Fruit fly (Drosophila melanogaster) whole organism, wandering third instar larva: Measurements from ENCODE around the gene Cisd2.

Source experiments
- Abd-B ChIP-seq: fragments of >200 bp; optimal IDR thresholded peaks from 2 replicates; lab custom pipeline; 2017; ENCODE audit warnings: missing biosample characterization, missing genetic modification characterization
- CG32264 ChIP-seq: fragments of 200-800 bp; sonication (Bioruptor generic); optimal IDR thresholded peaks from 2 replicates; lab custom pipeline; 2016; ENCODE audit warnings: missing biosample characterization, missing genetic modification characterization
- CG9705 ChIP-seq: fragments of 200-800 bp; sonication (Bioruptor generic); optimal IDR thresholded peaks from 2 replicates; lab custom pipeline; 2018; ENCODE audit warnings: missing biosample characterization, mild to moderate bottlenecking, missing genetic modification characterization
- CrebA ChIP-seq: fragments of 200-800 bp; sonication (Bioruptor generic); optimal IDR thresholded peaks from 2 replicates; lab custom pipeline; 2016; ENCODE audit warnings: missing biosample characterization, mild to moderate bottlenecking, missing genetic modification characterization, borderline replicate concordance
- Dfd ChIP-seq: fragments of >200 bp; optimal IDR thresholded peaks from 2 replicates; lab custom pipeline; 2017; ENCODE audit warnings: missing biosample characterization, missing genetic modification characterization
- Dif ChIP-seq: fragments of 200-275, 200-300 bp; sonication (Bioruptor generic); optimal IDR thresholded peaks from 2 replicates; lab custom pipeline; 2018; ENCODE audit warnings: missing biosample characterization, missing genetic modification characterization; ENCODE audit not compliant: partially characterized antibody
- GATAd ChIP-seq: sonication (Bioruptor generic); optimal IDR thresholded peaks from 2 replicates; lab custom pipeline; 2016; ENCODE audit warnings: missing biosample characterization, missing genetic modification characterization
- HLH106 ChIP-seq: fragments of 200-800 bp; optimal IDR thresholded peaks from 3 replicates; lab custom pipeline; 2019; ENCODE audit warnings: missing biosample characterization, mild to moderate bottlenecking, missing genetic modification characterization, moderate library complexity
- Hnf4 ChIP-seq: fragments of 200-800 bp; sonication (Bioruptor generic); optimal IDR thresholded peaks from 2 replicates; lab custom pipeline; 2016; ENCODE audit warnings: missing biosample characterization, mild to moderate bottlenecking, missing genetic modification characterization
- Hr78 ChIP-seq: fragments of >200 bp; optimal IDR thresholded peaks from 2 replicates; lab custom pipeline; 2017; ENCODE audit warnings: missing biosample characterization, missing genetic modification characterization
- Hr83 ChIP-seq: fragments of 200-300 bp; sonication (Bioruptor generic); optimal IDR thresholded peaks from 2 replicates; lab custom pipeline; 2016; ENCODE audit warnings: missing biosample characterization, mild to moderate bottlenecking, missing genetic modification characterization, moderate library complexity; ENCODE audit not compliant: poor library complexity, severe bottlenecking
- Jra ChIP-seq: sonication (Bioruptor generic); optimal IDR thresholded peaks from 2 replicates; lab custom pipeline; 2016; ENCODE audit warnings: missing biosample characterization, missing genetic modification characterization
- Mio ChIP-seq: sonication (Bioruptor generic); optimal IDR thresholded peaks from 2 replicates; lab custom pipeline; 2016; ENCODE audit warnings: missing biosample characterization, missing genetic modification characterization
- Myc ChIP-seq: fragments of >200 bp; optimal IDR thresholded peaks from 2 replicates; lab custom pipeline; 2017
- N ChIP-seq: fragments of >200 bp; optimal IDR thresholded peaks from 2 replicates; lab custom pipeline; 2018; ENCODE audit warnings: missing biosample characterization, missing external identifiers, missing genetic modification characterization
- OdsH ChIP-seq: fragments of 200-800 bp; sonication (Bioruptor generic); optimal IDR thresholded peaks from 2 replicates; lab custom pipeline; 2016; ENCODE audit warnings: missing biosample characterization, mild to moderate bottlenecking, missing genetic modification characterization
- Rel ChIP-seq, 2 experiments: fragments of 200-800 bp; sonication (Bioruptor generic) in 1 of 2; optimal IDR thresholded peaks; 2 replicates in 1 of 2; 3 replicates in 1 of 2; lab custom pipeline; 2016 to 2019; ENCODE audit warnings: mild to moderate bottlenecking in 2 of 2, missing biosample characterization in 2 of 2, missing genetic modification characterization in 2 of 2, moderate library complexity in 1 of 2
- Sp1 ChIP-seq: fragments of 200-800 bp; sonication (Bioruptor generic); optimal IDR thresholded peaks from 3 replicates; lab custom pipeline; 2019; ENCODE audit warnings: missing biosample characterization, mild to moderate bottlenecking, missing genetic modification characterization, moderate library complexity
- Vsx2 ChIP-seq: fragments of 200-300, 225-300 bp; sonication (Bioruptor generic); optimal IDR thresholded peaks from 2 replicates; lab custom pipeline; 2018; ENCODE audit warnings: missing biosample characterization, missing genetic modification characterization; ENCODE audit not compliant: partially characterized antibody
- br ChIP-seq: fragments of 200-800 bp; sonication (Bioruptor generic); optimal IDR thresholded peaks from 2 replicates; lab custom pipeline; 2016; ENCODE audit warnings: missing biosample characterization, missing genetic modification characterization
- brk ChIP-seq: fragments of 200-800 bp; sonication (Bioruptor generic); optimal IDR thresholded peaks from 2 replicates; lab custom pipeline; 2016; ENCODE audit warnings: missing biosample characterization, mild to moderate bottlenecking, missing genetic modification characterization
- dl ChIP-seq, 2 experiments: fragments of 175-275, 200-275 bp in 1 of 2; fragments of 200-275 bp in 1 of 2; sonication (Bioruptor generic); optimal IDR thresholded peaks; lab custom pipeline; 2018; ENCODE audit warnings: mild to moderate bottlenecking in 2 of 2, missing biosample characterization in 2 of 2, missing genetic modification characterization in 2 of 2, moderate library complexity in 2 of 2; ENCODE audit not compliant: partially characterized antibody in 2 of 2, insufficient read depth in 1 of 2
- dmrt93B ChIP-seq: fragments of 200-800 bp; sonication (Bioruptor generic); optimal IDR thresholded peaks from 2 replicates; lab custom pipeline; 2018; ENCODE audit warnings: missing biosample characterization, mild to moderate bottlenecking, missing genetic modification characterization
- dsf ChIP-seq: sonication (Bioruptor generic); optimal IDR thresholded peaks from 2 replicates; lab custom pipeline; 2016; ENCODE audit warnings: missing biosample characterization, missing genetic modification characterization, borderline replicate concordance
- ey ChIP-seq: fragments of 200-800 bp; sonication (Bioruptor generic); optimal IDR thresholded peaks from 2 replicates; lab custom pipeline; 2016; ENCODE audit warnings: missing biosample characterization, missing genetic modification characterization
- foxo ChIP-seq, 2 experiments: fragments of 200-800 bp; sonication (Bioruptor generic); optimal IDR thresholded peaks; 2 replicates in 1 of 2; 3 replicates in 1 of 2; lab custom pipeline; 2016 to 2017; ENCODE audit warnings: missing biosample characterization in 2 of 2, missing genetic modification characterization in 2 of 2
- fru ChIP-seq: fragments of 200-800 bp; sonication (Bioruptor generic); optimal IDR thresholded peaks from 3 replicates; lab custom pipeline; 2016; ENCODE audit warnings: missing biosample characterization, mild to moderate bottlenecking, missing genetic modification characterization
- h ChIP-seq: fragments of 200-800 bp; sonication (Bioruptor generic); optimal IDR thresholded peaks from 3 replicates; lab custom pipeline; 2016; ENCODE audit warnings: missing biosample characterization, mild to moderate bottlenecking, missing genetic modification characterization
- jim ChIP-seq: fragments of 175-275, 200-325 bp; sonication (Bioruptor generic); optimal IDR thresholded peaks from 2 replicates; lab custom pipeline; 2016; ENCODE audit warnings: missing biosample characterization, mild to moderate bottlenecking, missing genetic modification characterization
- lola ChIP-seq: fragments of >200 bp; optimal IDR thresholded peaks from 2 replicates; lab custom pipeline; 2017; ENCODE audit warnings: missing biosample characterization, missing genetic modification characterization
- pan ChIP-seq: fragments of >200 bp; optimal IDR thresholded peaks from 2 replicates; lab custom pipeline; 2017
- psq ChIP-seq: fragments of 200-800 bp; sonication (Bioruptor generic); optimal IDR thresholded peaks from 3 replicates; lab custom pipeline; 2017; ENCODE audit warnings: missing biosample characterization, mild to moderate bottlenecking, missing genetic modification characterization, moderate library complexity
- rgr ChIP-seq: fragments of 200-800 bp; sonication (Bioruptor generic); optimal IDR thresholded peaks from 3 replicates; lab custom pipeline; 2016; ENCODE audit warnings: missing biosample characterization, mild to moderate bottlenecking, missing genetic modification characterization
- sage ChIP-seq: fragments of 200-800 bp; sonication (Bioruptor generic); optimal IDR thresholded peaks from 2 replicates; lab custom pipeline; 2016; ENCODE audit warnings: missing biosample characterization, mild to moderate bottlenecking, missing genetic modification characterization
- sv ChIP-seq: fragments of 200-800 bp; sonication (Bioruptor generic); optimal IDR thresholded peaks from 3 replicates; lab custom pipeline; 2016; ENCODE audit warnings: missing biosample characterization, missing genetic modification characterization
- tai ChIP-seq: sonication (Bioruptor generic); optimal IDR thresholded peaks from 2 replicates; lab custom pipeline; 2016; ENCODE audit warnings: missing biosample characterization, missing genetic modification characterization
- usp ChIP-seq: fragments of >200 bp; optimal IDR thresholded peaks from 2 replicates; lab custom pipeline; 2017; ENCODE audit warnings: missing biosample characterization, missing genetic modification characterization
- woc ChIP-seq: sonication (Bioruptor generic); optimal IDR thresholded peaks from 2 replicates; lab custom pipeline; 2016; ENCODE audit warnings: missing biosample characterization, mild to moderate bottlenecking, missing genetic modification characterization

Cisd2 gene

dm6 chr3R:29219948-29220347, 3.3 kb downstream of the Cisd2 start, which contains the start of gene eEF1gamma:
eEF1gamma (plus strand) TSS chr3R:29220172.
- peak; percentile 93 for TF ChIP-seq sv (GFP tag; lab: Kevin White, UChicago)
- TF ChIP-seq Hr78 (GFP tag; lab: Kevin White, UChicago): no peak
- no peak for TF ChIP-seq pan (lab: Kevin White, UChicago)
- TF ChIP-seq Myc: peak; percentile 50
- peak; percentile 61 to 87 for TF ChIP-seq foxo (GFP tag; optimal IDR thresholded peaks at IDR 0.05; lab: Kevin White, UChicago)
- TF ChIP-seq tai (GFP tag; lab: Kevin White, UChicago): no peak
- no peak for TF ChIP-seq N (GFP tag; lab: Kevin White, UChicago)
- TF ChIP-seq psq (GFP tag; lab: Kevin White, UChicago): peak; percentile 80
- TF ChIP-seq Vsx2 (GFP tag; lab: Kevin White, UChicago): no peak
- TF ChIP-seq sage (GFP tag; lab: Kevin White, UChicago): peak; percentile 46
- TF ChIP-seq Dif (GFP tag; lab: Kevin White, UChicago): peak; percentile 38
- peak; percentile 96 for TF ChIP-seq dmrt93B (GFP tag; lab: Kevin White, UChicago)
- TF ChIP-seq dsf (GFP tag; lab: Kevin White, UChicago): no peak
- TF ChIP-seq Mio: peak; percentile 83
- no peak for TF ChIP-seq dl (GFP tag; optimal IDR thresholded peaks at IDR 0.05; lab: Kevin White, UChicago; ENCODE audit: insufficient read depth in 1 of 2, partially characterized antibody in 2 of 2)
- TF ChIP-seq jim (GFP tag; lab: Kevin White, UChicago): no peak
- peak; percentile 94 for TF ChIP-seq Sp1 (GFP tag; lab: Kevin White, UChicago)
- no peak for TF ChIP-seq woc
- TF ChIP-seq Rel (GFP tag; optimal IDR thresholded peaks at IDR 0.05; lab: Kevin White, UChicago): no peak
- peak; percentile 71 for TF ChIP-seq Rel (tag; optimal IDR thresholded peaks at IDR 0.05; lab: Kevin White, UChicago)
- TF ChIP-seq fru: peak; percentile 86
- TF ChIP-seq HLH106: peak; percentile 88
- TF ChIP-seq lola: no peak
- no peak for TF ChIP-seq CrebA (GFP tag; lab: Kevin White, UChicago)
- TF ChIP-seq CG32264 (GFP tag; lab: Kevin White, UChicago): peak; percentile 78
- TF ChIP-seq CG9705 (GFP tag; lab: Kevin White, UChicago): peak; percentile 97
- TF ChIP-seq h: peak; percentile 91
- no peak for TF ChIP-seq brk (GFP tag; lab: Kevin White, UChicago)
- TF ChIP-seq Jra (GFP tag; lab: Kevin White, UChicago): no peak
- TF ChIP-seq Dfd: no peak
- no peak for TF ChIP-seq Abd-B
- peak; percentile 94 for TF ChIP-seq br (GFP tag; lab: Kevin White, UChicago)
- peak; percentile 77 for TF ChIP-seq ey (GFP tag; lab: Kevin White, UChicago)
- TF ChIP-seq rgr (GFP tag; lab: Kevin White, UChicago): peak; percentile 95
- TF ChIP-seq usp (GFP tag; lab: Kevin White, UChicago): no peak
- TF ChIP-seq Hr83 (GFP tag; lab: Kevin White, UChicago): peak; percentile 93
- no peak for TF ChIP-seq Hnf4
- TF ChIP-seq GATAd (GFP tag; lab: Kevin White, UChicago): peak; percentile 14
- TF ChIP-seq OdsH (GFP tag; lab: Kevin White, UChicago): peak; percentile 90

- TF ChIP-seq HLH106 (no peak), CrebA (GFP tag; lab: Kevin White, UChicago) (no peak), jim (GFP tag; lab: Kevin White, UChicago) (no peak), OdsH (GFP tag; lab: Kevin White, UChicago) (no peak)
- TF ChIP-seq, all 38 proteins: peak for 0
Measured at dm6 chr3R:29218001-29218400, 5.2 kb downstream of the Cisd2 start.

DNA sequence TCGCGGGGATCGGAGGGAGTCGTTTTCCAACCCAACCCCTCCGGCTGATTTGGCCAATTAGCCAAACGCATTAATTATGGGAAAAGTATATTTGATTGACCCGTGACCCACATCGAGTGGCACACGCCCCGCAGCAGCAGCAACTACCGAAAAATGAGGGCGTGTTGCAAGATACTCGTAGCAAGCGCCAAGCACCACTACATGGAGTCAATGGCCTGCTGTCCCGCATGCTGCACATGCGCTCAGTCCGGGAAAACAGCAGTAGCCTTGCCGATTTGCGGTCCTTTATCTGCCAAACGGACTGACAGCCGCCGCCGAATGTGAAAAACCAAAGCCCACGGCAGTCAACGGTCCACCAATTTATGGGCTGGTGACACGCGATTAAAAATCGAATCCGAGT, 5.9 kb downstream of the Cisd2 start:
- no peak for TF ChIP-seq Vsx2 (GFP tag; lab: Kevin White, UChicago)
- no peak for TF ChIP-seq Hr83 (GFP tag; lab: Kevin White, UChicago)
- no peak for TF ChIP-seq usp (GFP tag; lab: Kevin White, UChicago)
- no peak for TF ChIP-seq Abd-B
- TF ChIP-seq pan (lab: Kevin White, UChicago): no peak
- TF ChIP-seq dl (GFP tag; optimal IDR thresholded peaks at IDR 0.05; lab: Kevin White, UChicago; ENCODE audit: insufficient read depth in 1 of 2, partially characterized antibody in 2 of 2): no peak
